Worm (Caenorhabditis elegans) whole organism, L1 larva: ENCODE measurements around the gene lin-45.

ENCODE experiments used
- C16A3.4 ChIP-seq: fragments of 150-350 bp; optimal IDR thresholded peaks from 2 replicates; lab custom pipeline; 2014; ENCODE audit warnings: missing biosample characterization, missing genetic modification characterization
- C34B4.2 ChIP-seq: sonication (generic microtip); optimal IDR thresholded peaks from 2 replicates; lab custom pipeline; 2017; ENCODE audit warnings: mild to moderate bottlenecking, missing genetic modification characterization, missing compliant biosample characterization
- F16B12.6 ChIP-seq: fragments of 150-350 bp; optimal IDR thresholded peaks from 2 replicates; lab custom pipeline; 2014; ENCODE audit warnings: missing biosample characterization, missing genetic modification characterization
- Y116A8C.19 ChIP-seq: sonication (generic microtip); optimal IDR thresholded peaks from 2 replicates; lab custom pipeline; 2016; ENCODE audit warnings: missing compliant biosample characterization, missing genetic modification characterization, borderline replicate concordance
- aha-1 ChIP-seq: fragments of 150-350 bp; optimal IDR thresholded peaks from 2 replicates; lab custom pipeline; 2014; ENCODE audit warnings: missing biosample characterization, missing genetic modification characterization
- ceh-63 ChIP-seq: fragments of 200-800 bp; sonication (Bioruptor generic); optimal IDR thresholded peaks from 2 replicates; lab custom pipeline; 2018; ENCODE audit warnings: mild to moderate bottlenecking, missing genetic modification characterization, missing compliant biosample characterization
- ceh-82 ChIP-seq, 3 experiments: fragments of 150-350 bp in 1 of 3; sonication (generic microtip) in 2 of 3; optimal IDR thresholded peaks; 2 replicates each; lab custom pipeline; 2014 to 2017; ENCODE audit warnings: missing biosample characterization in 3 of 3, missing genetic modification characterization in 3 of 3
- ceh-90 ChIP-seq: sonication (generic microtip); optimal IDR thresholded peaks from 2 replicates; lab custom pipeline; 2016; ENCODE audit warnings: missing genetic modification characterization, missing compliant biosample characterization
- efl-1 ChIP-seq, 4 experiments: fragments of 150-350 bp; optimal IDR thresholded peaks in 3 of 4; peaks in 1 of 4; 1 replicate in 1 of 4; 2 replicates in 3 of 4; lab custom pipeline; 2014; ENCODE audit warnings: missing biosample characterization in 2 of 4, missing genetic modification characterization in 2 of 4, missing genetic modification reagents in 2 of 4
- egl-27 ChIP-seq, 2 experiments: fragments of 150-350 bp in 1 of 2; sonication (generic microtip); optimal IDR thresholded peaks; 3 replicates each; lab custom pipeline; 2017 to 2018; ENCODE audit warnings: missing biosample characterization in 2 of 2, missing genetic modification characterization in 2 of 2, missing genetic modification reagents in 2 of 2
- elt-2 ChIP-seq: sonication (generic microtip); optimal IDR thresholded peaks from 2 replicates; lab custom pipeline; 2016; ENCODE audit warnings: missing genetic modification characterization, mild to moderate bottlenecking, inconsistent platforms, missing compliant biosample characterization, missing genetic modification reagents
- elt-3 ChIP-seq, 6 experiments: fragments of 150-350 bp in 1 of 6; sonication (generic microtip); optimal IDR thresholded peaks; 2 replicates each; lab custom pipeline; 2017 to 2018; ENCODE audit warnings: missing biosample characterization in 6 of 6, missing genetic modification characterization in 6 of 6, inconsistent platforms in 1 of 6
- ets-5 ChIP-seq: fragments of 200-800 bp; sonication (Bioruptor generic); IDR thresholded peaks from 2 replicates; pipeline ENCODE4 v1.3.6; 2022; ENCODE audit warnings: missing genetic modification characterization, missing compliant biosample characterization
- fkh-10 ChIP-seq: sonication (generic microtip); optimal IDR thresholded peaks from 2 replicates; lab custom pipeline; 2017; ENCODE audit warnings: missing biosample characterization, missing genetic modification reagents, missing genetic modification characterization
- fkh-8 ChIP-seq: sonication (generic microtip); optimal IDR thresholded peaks from 2 replicates; lab custom pipeline; 2016; ENCODE audit warnings: mild to moderate bottlenecking, missing genetic modification characterization, missing compliant biosample characterization
- fos-1 ChIP-seq: fragments of 150-350 bp; optimal IDR thresholded peaks from 2 replicates; lab custom pipeline; 2014; ENCODE audit warnings: missing biosample characterization, missing genetic modification characterization
- grh-1 ChIP-seq: fragments of 200-800 bp; sonication (Bioruptor generic); IDR thresholded peaks from 2 replicates; pipeline ENCODE4 v1.3.6; 2022; ENCODE audit warnings: missing genetic modification reagents, missing genetic modification characterization, missing compliant biosample characterization
- hlh-17 ChIP-seq: fragments of 200-800 bp; sonication (Bioruptor generic); optimal IDR thresholded peaks from 2 replicates; lab custom pipeline; 2018; ENCODE audit warnings: missing genetic modification characterization, mild to moderate bottlenecking, missing compliant biosample characterization, moderate library complexity, borderline replicate concordance
- hlh-4 ChIP-seq: sonication (generic microtip); optimal IDR thresholded peaks from 2 replicates; lab custom pipeline; 2016; ENCODE audit warnings: mild to moderate bottlenecking, missing genetic modification characterization, missing compliant biosample characterization
- hpl-2 ChIP-seq: fragments of 150-350 bp; optimal IDR thresholded peaks from 2 replicates; lab custom pipeline; 2014; ENCODE audit warnings: missing biosample characterization, missing genetic modification reagents, missing genetic modification characterization
- irx-1 ChIP-seq: sonication (generic microtip); optimal IDR thresholded peaks from 2 replicates; lab custom pipeline; 2016; ENCODE audit warnings: missing genetic modification characterization, missing compliant biosample characterization
- isw-1 ChIP-seq: fragments of 200-800 bp; sonication (Bioruptor generic); IDR thresholded peaks from 2 replicates; pipeline ENCODE4 v1.3.6; 2022; ENCODE audit warnings: missing genetic modification characterization, missing compliant biosample characterization
- jun-1 ChIP-seq: fragments of 150-350 bp; optimal IDR thresholded peaks from 2 replicates; lab custom pipeline; 2014; ENCODE audit warnings: missing biosample characterization, missing genetic modification reagents, missing genetic modification characterization
- lin-14 ChIP-seq: fragments of 200-800 bp; sonication (Bioruptor generic); optimal IDR thresholded peaks from 2 replicates; lab custom pipeline; 2018; ENCODE audit warnings: mild to moderate bottlenecking, missing genetic modification characterization, moderate library complexity, missing compliant biosample characterization
- lir-3 ChIP-seq: sonication (generic microtip); optimal IDR thresholded peaks from 2 replicates; lab custom pipeline; 2016; ENCODE audit warnings: mild to moderate bottlenecking, missing genetic modification characterization, moderate library complexity, missing compliant biosample characterization; ENCODE audit not compliant: poor library complexity
- lsy-2 ChIP-seq, 2 experiments: fragments of 150-350 bp; optimal IDR thresholded peaks; 2 replicates each; lab custom pipeline; 2014; ENCODE audit warnings: missing biosample characterization in 2 of 2, missing genetic modification characterization in 2 of 2
- mep-1 ChIP-seq: fragments of 150-350 bp; optimal IDR thresholded peaks from 2 replicates; lab custom pipeline; 2014; ENCODE audit warnings: missing biosample characterization, missing genetic modification characterization
- nhr-11 ChIP-seq: fragments of 150-350 bp; optimal IDR thresholded peaks from 2 replicates; lab custom pipeline; 2014; ENCODE audit warnings: missing biosample characterization, missing genetic modification characterization
- nhr-12 ChIP-seq: sonication (generic microtip); optimal IDR thresholded peaks from 2 replicates; lab custom pipeline; 2017; ENCODE audit warnings: missing biosample characterization, missing genetic modification characterization
- nhr-19 ChIP-seq: fragments of 200-800 bp; sonication (Bioruptor generic); conservative IDR thresholded peaks from 2 replicates; pipeline ENCODE4 v1.3.6; 2022; ENCODE audit warnings: missing genetic modification characterization, missing compliant biosample characterization
- nhr-237 ChIP-seq: fragments of 150-350 bp; optimal IDR thresholded peaks from 2 replicates; lab custom pipeline; 2014; ENCODE audit warnings: missing biosample characterization, missing genetic modification characterization
- nhr-47 ChIP-seq: sonication (generic microtip); optimal IDR thresholded peaks from 2 replicates; lab custom pipeline; 2016; ENCODE audit warnings: mild to moderate bottlenecking, missing genetic modification characterization, moderate library complexity, missing compliant biosample characterization
- nhr-71 ChIP-seq: sonication (generic microtip); optimal IDR thresholded peaks from 2 replicates; lab custom pipeline; 2016; ENCODE audit warnings: mild to moderate bottlenecking, missing genetic modification characterization, moderate library complexity, missing compliant biosample characterization
- nhr-76 ChIP-seq: sonication (generic microtip); optimal IDR thresholded peaks from 2 replicates; lab custom pipeline; 2017; ENCODE audit warnings: missing biosample characterization, missing genetic modification characterization
- nhr-77 ChIP-seq: fragments of 150-350 bp; optimal IDR thresholded peaks from 2 replicates; lab custom pipeline; 2014; ENCODE audit warnings: missing biosample characterization, missing genetic modification characterization
- nhr-84 ChIP-seq: sonication (generic microtip); optimal IDR thresholded peaks from 2 replicates; lab custom pipeline; 2017; ENCODE audit warnings: missing biosample characterization, missing genetic modification characterization
- nhr-85 ChIP-seq: sonication (generic microtip); peaks from one replicate; lab custom pipeline; 2016; ENCODE audit warnings: missing genetic modification characterization, inconsistent platforms, missing compliant biosample characterization
- nhr-90 ChIP-seq: sonication (generic microtip); optimal IDR thresholded peaks from 2 replicates; lab custom pipeline; 2016; ENCODE audit warnings: mild to moderate bottlenecking, missing genetic modification characterization, missing compliant biosample characterization; ENCODE audit not compliant: poor library complexity
- pag-3 ChIP-seq: sonication (generic microtip); optimal IDR thresholded peaks from 2 replicates; lab custom pipeline; 2017; ENCODE audit warnings: missing genetic modification characterization, mild to moderate bottlenecking, missing compliant biosample characterization, antibody characterized with exemption, borderline replicate concordance; ENCODE audit not compliant: insufficient read depth
- pax-3 ChIP-seq: fragments of 200-800 bp; sonication (Bioruptor generic); optimal IDR thresholded peaks from 2 replicates; lab custom pipeline; 2018; ENCODE audit warnings: mild to moderate bottlenecking, missing genetic modification characterization, moderate library complexity, missing compliant biosample characterization
- rnt-1 ChIP-seq: sonication (generic microtip); optimal IDR thresholded peaks from 2 replicates; lab custom pipeline; 2016; ENCODE audit warnings: mild to moderate bottlenecking, missing genetic modification characterization, moderate library complexity, missing compliant biosample characterization
- skn-1 ChIP-seq: fragments of 150-350 bp; optimal IDR thresholded peaks from 2 replicates; lab custom pipeline; 2014; ENCODE audit warnings: missing biosample characterization, missing genetic modification characterization
- snu-23 ChIP-seq: sonication (generic microtip); optimal IDR thresholded peaks from 2 replicates; lab custom pipeline; 2016; ENCODE audit warnings: missing genetic modification characterization, missing compliant biosample characterization
- sup-37 ChIP-seq: fragments of 200-800 bp; sonication (Bioruptor generic); optimal IDR thresholded peaks from 2 replicates; lab custom pipeline; 2018; ENCODE audit warnings: mild to moderate bottlenecking, missing genetic modification characterization, missing compliant biosample characterization
- unc-130 ChIP-seq: fragments of 150-350 bp; optimal IDR thresholded peaks from 2 replicates; lab custom pipeline; 2017; ENCODE audit warnings: missing biosample characterization, missing genetic modification characterization, inconsistent platforms
- unc-30 ChIP-seq: sonication (generic microtip); optimal IDR thresholded peaks from 2 replicates; lab custom pipeline; 2017; ENCODE audit warnings: missing biosample characterization, missing genetic modification characterization
- unc-62 ChIP-seq: fragments of 150-350 bp; optimal IDR thresholded peaks from 2 replicates; lab custom pipeline; 2014; ENCODE audit warnings: missing biosample characterization, missing genetic modification reagents, missing genetic modification characterization
- xbp-1 ChIP-seq: sonication (generic microtip); optimal IDR thresholded peaks from 2 replicates; lab custom pipeline; 2016; ENCODE audit warnings: missing genetic modification characterization, missing compliant biosample characterization
- ztf-11 ChIP-seq, 2 experiments: sonication (generic microtip); optimal IDR thresholded peaks; 2 replicates each; lab custom pipeline; 2016 to 2017; ENCODE audit warnings: missing genetic modification characterization in 2 of 2, missing biosample characterization in 1 of 2, missing compliant biosample characterization in 1 of 2
- ztf-4 ChIP-seq: fragments of 150-350 bp; optimal IDR thresholded peaks from 2 replicates; lab custom pipeline; 2014; ENCODE audit warnings: missing biosample characterization, missing genetic modification characterization

The lin-45 gene

DNA sequence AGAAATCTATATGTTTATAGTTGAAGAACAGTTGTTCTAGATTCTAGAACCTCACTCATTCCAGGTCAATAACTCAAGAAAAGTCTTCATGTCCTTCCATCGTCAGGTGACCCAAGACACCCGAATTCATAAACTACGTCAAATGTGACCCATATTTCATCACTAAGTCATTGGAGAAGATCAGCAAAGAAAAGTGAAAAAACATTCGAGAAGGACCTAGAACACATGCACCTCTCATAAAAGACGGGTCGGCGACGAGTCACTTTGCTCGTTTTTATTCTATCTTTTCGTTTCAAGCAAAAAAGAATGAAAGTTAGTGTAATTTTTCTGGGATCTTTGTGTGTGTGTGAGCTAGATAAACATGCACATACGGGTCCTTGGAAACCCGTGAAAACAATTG lies 2.8 kb upstream of the lin-45 start (continued):
- TF ChIP-seq ztf-4 (no peak), fos-1 (no peak), efl-1 (optimal IDR thresholded peaks at IDR 0.05; lab: Kevin White, UChicago) (no peak), efl-1 (GFP tag; optimal IDR thresholded peaks at IDR 0.05 in 1 of 2; lab: Kevin White, UChicago) (no peak), elt-3 (tag; optimal IDR thresholded peaks at IDR 0.05; lab: Kevin White, UChicago) (no peak), F16B12.6 (no peak), nhr-11 (tag; lab: Kevin White, UChicago) (no peak), elt-2 (tag; lab: Kevin White, UChicago) (no peak), fkh-8 (no peak), unc-62 (no peak), pag-3 (tag; lab: Kevin White, UChicago) (no peak), Y116A8C.19 (tag; lab: Kevin White, UChicago) (no peak), skn-1 (tag; lab: Kevin White, UChicago) (no peak), nhr-84 (tag; lab: Kevin White, UChicago) (no peak), jun-1 (tag; lab: Kevin White, UChicago) (no peak), ets-5 (no peak)

DNA sequence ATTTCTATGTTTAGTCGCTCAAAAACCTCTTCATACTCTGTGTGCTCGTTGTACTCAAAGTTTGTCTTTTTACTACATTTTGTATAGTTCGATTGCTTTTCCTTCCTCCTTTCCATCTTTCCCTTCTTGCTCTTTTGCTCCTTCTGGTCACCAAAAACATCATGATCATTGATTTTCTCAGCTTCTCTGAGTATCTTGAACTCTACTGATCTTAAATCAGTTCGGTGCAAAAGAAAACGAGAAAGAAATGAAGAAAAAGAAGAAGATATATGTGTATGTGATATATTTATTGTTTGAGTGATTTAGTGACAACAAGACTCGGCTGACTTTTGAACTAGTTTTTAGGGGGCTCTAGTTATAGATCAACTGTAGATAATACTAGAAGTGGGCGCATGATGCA lies 1.7 kb upstream of the lin-45 start:
- TF ChIP-seq ceh-90 (tag; lab: Kevin White, UChicago) (no peak), lir-3 (no peak), nhr-90 (tag; lab: Kevin White, UChicago) (no peak), fkh-10 (GFP tag; lab: Kevin White, UChicago) (no peak), pax-3 (tag; lab: Kevin White, UChicago) (no peak), sup-37 (GFP tag; lab: Kevin White, UChicago) (no peak), ceh-82 (tag; optimal IDR thresholded peaks at IDR 0.05; lab: Kevin White, UChicago) (no peak), hlh-17 (GFP tag; lab: Kevin White, UChicago) (no peak), xbp-1 (tag; lab: Kevin White, UChicago) (no peak), unc-30 (no peak), nhr-85 (tag; lab: Kevin White, UChicago) (no peak), egl-27 (tag; optimal IDR thresholded peaks at IDR 0.05; lab: Kevin White, UChicago) (no peak), hpl-2 (GFP tag; lab: Kevin White, UChicago) (no peak), nhr-19 (GFP tag; lab: Robert Waterston, UW) (0 out of 2 replicates have a peak, but pooled peaks have one; percentile 25), mep-1 (tag; lab: Kevin White, UChicago) (peak; percentile 9), unc-62 (no peak), ets-5 (no peak), lsy-2 (tag; optimal IDR thresholded peaks at IDR 0.05; lab: Kevin White, UChicago) (peak in 1 of 2 experiments; percentile 22), rnt-1 (tag; lab: Kevin White, UChicago) (peak; percentile 58), ceh-63 (GFP tag; lab: Kevin White, UChicago) (no peak), jun-1 (tag; lab: Kevin White, UChicago) (no peak), ztf-11 (tag; optimal IDR thresholded peaks at IDR 0.05; lab: Kevin White, UChicago) (no peak), isw-1 (no peak), irx-1 (no peak), nhr-71 (peak; percentile 68), grh-1 (GFP tag; lab: Robert Waterston, UW) (no peak), skn-1 (tag; lab: Kevin White, UChicago) (no peak), elt-2 (tag; lab: Kevin White, UChicago) (no peak), nhr-77 (tag; lab: Kevin White, UChicago) (no peak), F16B12.6 (no peak), nhr-237 (no peak), lin-14 (GFP tag; lab: Kevin White, UChicago) (peak; percentile 55), snu-23 (GFP tag; lab: Kevin White, UChicago) (peak; percentile 22), fos-1 (no peak), aha-1 (tag; lab: Kevin White, UChicago) (no peak), nhr-47 (tag; lab: Kevin White, UChicago) (no peak), C16A3.4 (tag; lab: Kevin White, UChicago) (no peak), nhr-76 (tag; lab: Kevin White, UChicago) (no peak), hlh-4 (no peak), C34B4.2 (tag; lab: Kevin White, UChicago) (no peak), efl-1 (optimal IDR thresholded peaks at IDR 0.05; lab: Kevin White, UChicago) (no peak), efl-1 (GFP tag; optimal IDR thresholded peaks at IDR 0.05 in 1 of 2; lab: Kevin White, UChicago) (no peak), unc-130 (tag; lab: Kevin White, UChicago) (no peak), nhr-12 (tag; lab: Kevin White, UChicago) (no peak)
